Worm (Caenorhabditis elegans) whole organism, L1 larva: ENCODE results near the gene str-57.

ENCODE experiments used
- ama-1 ChIP-seq: fragments of 150-350 bp; optimal IDR thresholded peaks from 2 replicates; lab custom pipeline; 2014
- ceh-63 ChIP-seq: fragments of 200-800 bp; sonication (Bioruptor generic); optimal IDR thresholded peaks from 2 replicates; lab custom pipeline; 2018; ENCODE audit warnings: mild to moderate bottlenecking, missing genetic modification characterization, missing compliant biosample characterization
- ceh-8 ChIP-seq: fragments of 200-800 bp; sonication (Bioruptor generic); optimal IDR thresholded peaks from 2 replicates; lab custom pipeline; 2018; ENCODE audit warnings: mild to moderate bottlenecking, missing genetic modification characterization, moderate library complexity, missing compliant biosample characterization
- egl-27 ChIP-seq, 2 experiments: fragments of 150-350 bp in 1 of 2; sonication (generic microtip); optimal IDR thresholded peaks; 3 replicates each; lab custom pipeline; 2017 to 2018; ENCODE audit warnings: missing biosample characterization in 2 of 2, missing genetic modification characterization in 2 of 2, missing genetic modification reagents in 2 of 2
- elt-2 ChIP-seq: sonication (generic microtip); optimal IDR thresholded peaks from 2 replicates; lab custom pipeline; 2016; ENCODE audit warnings: missing genetic modification characterization, mild to moderate bottlenecking, inconsistent platforms, missing compliant biosample characterization, missing genetic modification reagents
- fkh-10 ChIP-seq: sonication (generic microtip); optimal IDR thresholded peaks from 2 replicates; lab custom pipeline; 2017; ENCODE audit warnings: missing biosample characterization, missing genetic modification reagents, missing genetic modification characterization
- fos-1 ChIP-seq: fragments of 150-350 bp; optimal IDR thresholded peaks from 2 replicates; lab custom pipeline; 2014; ENCODE audit warnings: missing biosample characterization, missing genetic modification characterization
- hpl-2 ChIP-seq: fragments of 150-350 bp; optimal IDR thresholded peaks from 2 replicates; lab custom pipeline; 2014; ENCODE audit warnings: missing biosample characterization, missing genetic modification reagents, missing genetic modification characterization
- nhr-11 ChIP-seq: fragments of 150-350 bp; optimal IDR thresholded peaks from 2 replicates; lab custom pipeline; 2014; ENCODE audit warnings: missing biosample characterization, missing genetic modification characterization
- nhr-237 ChIP-seq: fragments of 150-350 bp; optimal IDR thresholded peaks from 2 replicates; lab custom pipeline; 2014; ENCODE audit warnings: missing biosample characterization, missing genetic modification characterization
- nhr-76 ChIP-seq: sonication (generic microtip); optimal IDR thresholded peaks from 2 replicates; lab custom pipeline; 2017; ENCODE audit warnings: missing biosample characterization, missing genetic modification characterization
- rnt-1 ChIP-seq: sonication (generic microtip); optimal IDR thresholded peaks from 2 replicates; lab custom pipeline; 2016; ENCODE audit warnings: mild to moderate bottlenecking, missing genetic modification characterization, moderate library complexity, missing compliant biosample characterization

ce11 chrV:15884698-15885097, 14.2 kb downstream of the str-57 start, which contains the start of gene oac-42:
- TF ChIP-seq fkh-10 (no peak), elt-2 (tag; lab: Kevin White, UChicago) (no peak), egl-27 (tag; optimal IDR thresholded peaks at IDR 0.05; lab: Kevin White, UChicago) (no peak), ceh-8 (GFP tag; lab: Kevin White, UChicago) (no peak), rnt-1 (tag; lab: Kevin White, UChicago) (no peak), nhr-11 (no peak), fos-1 (tag; lab: Kevin White, UChicago) (no peak), ama-1 (no peak), hpl-2 (GFP tag; lab: Kevin White, UChicago) (no peak), ceh-63 (no peak), nhr-237 (tag; lab: Kevin White, UChicago) (no peak), nhr-76 (tag; lab: Kevin White, UChicago) (no peak)
